Worm (Caenorhabditis elegans) whole organism, L1 larva: ENCODE data around the gene Y66H1A.5.
A peak's percentile ranks its signal among the peaks of the same experiment; 100 is the strongest.

Experiments used
- C04F5.9 ChIP-seq: sonication (generic microtip); optimal IDR thresholded peaks from 2 replicates; lab custom pipeline; 2016; ENCODE audit warnings: missing genetic modification characterization, missing compliant biosample characterization
- C34B4.2 ChIP-seq: sonication (generic microtip); optimal IDR thresholded peaks from 2 replicates; lab custom pipeline; 2017; ENCODE audit warnings: mild to moderate bottlenecking, missing genetic modification characterization, missing compliant biosample characterization
- F16B12.6 ChIP-seq: fragments of 150-350 bp; optimal IDR thresholded peaks from 2 replicates; lab custom pipeline; 2014; ENCODE audit warnings: missing biosample characterization, missing genetic modification characterization
- Y116A8C.19 ChIP-seq: sonication (generic microtip); optimal IDR thresholded peaks from 2 replicates; lab custom pipeline; 2016; ENCODE audit warnings: missing compliant biosample characterization, missing genetic modification characterization, borderline replicate concordance
- aha-1 ChIP-seq: fragments of 150-350 bp; optimal IDR thresholded peaks from 2 replicates; lab custom pipeline; 2014; ENCODE audit warnings: missing biosample characterization, missing genetic modification characterization
- alr-1 ChIP-seq: fragments of 200-800 bp; sonication (Bioruptor generic); optimal IDR thresholded peaks from 2 replicates; lab custom pipeline; 2018; ENCODE audit warnings: borderline replicate concordance, mild to moderate bottlenecking, missing genetic modification characterization, missing compliant biosample characterization
- aly-2 ChIP-seq: fragments of 150-350 bp; optimal IDR thresholded peaks from 2 replicates; lab custom pipeline; 2014; ENCODE audit warnings: missing biosample characterization, missing genetic modification characterization
- blmp-1 ChIP-seq: fragments of 150-350 bp; optimal IDR thresholded peaks from 2 replicates; lab custom pipeline; 2014; ENCODE audit warnings: missing biosample characterization, missing genetic modification characterization
- ceh-8 ChIP-seq: fragments of 200-800 bp; sonication (Bioruptor generic); optimal IDR thresholded peaks from 2 replicates; lab custom pipeline; 2018; ENCODE audit warnings: mild to moderate bottlenecking, missing genetic modification characterization, moderate library complexity, missing compliant biosample characterization
- ceh-82 ChIP-seq, 3 experiments: fragments of 150-350 bp in 1 of 3; sonication (generic microtip) in 2 of 3; optimal IDR thresholded peaks; 2 replicates each; lab custom pipeline; 2014 to 2017; ENCODE audit warnings: missing biosample characterization in 3 of 3, missing genetic modification characterization in 3 of 3
- ceh-90 ChIP-seq: sonication (generic microtip); optimal IDR thresholded peaks from 2 replicates; lab custom pipeline; 2016; ENCODE audit warnings: missing genetic modification characterization, missing compliant biosample characterization
- dsc-1 ChIP-seq: sonication (generic microtip); optimal IDR thresholded peaks from 2 replicates; lab custom pipeline; 2016; ENCODE audit warnings: mild to moderate bottlenecking, missing genetic modification characterization, missing compliant biosample characterization
- efl-1 ChIP-seq, 4 experiments: fragments of 150-350 bp; optimal IDR thresholded peaks in 3 of 4; peaks in 1 of 4; 1 replicate in 1 of 4; 2 replicates in 3 of 4; lab custom pipeline; 2014; ENCODE audit warnings: missing biosample characterization in 2 of 4, missing genetic modification characterization in 2 of 4, missing genetic modification reagents in 2 of 4
- efl-3 ChIP-seq: fragments of 200-800 bp; sonication (Bioruptor generic); optimal IDR thresholded peaks from 2 replicates; lab custom pipeline; 2018; ENCODE audit warnings: mild to moderate bottlenecking, missing genetic modification characterization, missing compliant biosample characterization
- egl-13 ChIP-seq: sonication (generic microtip); optimal IDR thresholded peaks from 2 replicates; lab custom pipeline; 2016; ENCODE audit warnings: missing genotype, missing genetic modification reagents, missing genetic modification characterization, missing compliant biosample characterization
- egl-27 ChIP-seq, 2 experiments: fragments of 150-350 bp in 1 of 2; sonication (generic microtip); optimal IDR thresholded peaks; 3 replicates each; lab custom pipeline; 2017 to 2018; ENCODE audit warnings: missing biosample characterization in 2 of 2, missing genetic modification characterization in 2 of 2, missing genetic modification reagents in 2 of 2
- elt-2 ChIP-seq: sonication (generic microtip); optimal IDR thresholded peaks from 2 replicates; lab custom pipeline; 2016; ENCODE audit warnings: missing genetic modification characterization, mild to moderate bottlenecking, inconsistent platforms, missing compliant biosample characterization, missing genetic modification reagents
- elt-3 ChIP-seq, 6 experiments: fragments of 150-350 bp in 1 of 6; sonication (generic microtip); optimal IDR thresholded peaks; 2 replicates each; lab custom pipeline; 2017 to 2018; ENCODE audit warnings: missing biosample characterization in 6 of 6, missing genetic modification characterization in 6 of 6, inconsistent platforms in 1 of 6
- fkh-10 ChIP-seq: sonication (generic microtip); optimal IDR thresholded peaks from 2 replicates; lab custom pipeline; 2017; ENCODE audit warnings: missing biosample characterization, missing genetic modification reagents, missing genetic modification characterization
- fkh-4 ChIP-seq: sonication (generic microtip); optimal IDR thresholded peaks from 2 replicates; lab custom pipeline; 2016; ENCODE audit warnings: missing compliant biosample characterization, missing genetic modification characterization, borderline replicate concordance
- fkh-8 ChIP-seq: sonication (generic microtip); optimal IDR thresholded peaks from 2 replicates; lab custom pipeline; 2016; ENCODE audit warnings: mild to moderate bottlenecking, missing genetic modification characterization, missing compliant biosample characterization
- fos-1 ChIP-seq: fragments of 150-350 bp; optimal IDR thresholded peaks from 2 replicates; lab custom pipeline; 2014; ENCODE audit warnings: missing biosample characterization, missing genetic modification characterization
- grh-1 ChIP-seq: fragments of 200-800 bp; sonication (Bioruptor generic); IDR thresholded peaks from 2 replicates; pipeline ENCODE4 v1.3.6; 2022; ENCODE audit warnings: missing genetic modification reagents, missing genetic modification characterization, missing compliant biosample characterization
- hlh-4 ChIP-seq: sonication (generic microtip); optimal IDR thresholded peaks from 2 replicates; lab custom pipeline; 2016; ENCODE audit warnings: mild to moderate bottlenecking, missing genetic modification characterization, missing compliant biosample characterization
- isw-1 ChIP-seq: fragments of 200-800 bp; sonication (Bioruptor generic); IDR thresholded peaks from 2 replicates; pipeline ENCODE4 v1.3.6; 2022; ENCODE audit warnings: missing genetic modification characterization, missing compliant biosample characterization
- lin-14 ChIP-seq: fragments of 200-800 bp; sonication (Bioruptor generic); optimal IDR thresholded peaks from 2 replicates; lab custom pipeline; 2018; ENCODE audit warnings: mild to moderate bottlenecking, missing genetic modification characterization, moderate library complexity, missing compliant biosample characterization
- lin-39 ChIP-seq: fragments of 150-350 bp; optimal IDR thresholded peaks from 2 replicates; lab custom pipeline; 2014; ENCODE audit warnings: missing biosample characterization, missing genetic modification reagents, missing genetic modification characterization
- lir-3 ChIP-seq: sonication (generic microtip); optimal IDR thresholded peaks from 2 replicates; lab custom pipeline; 2016; ENCODE audit warnings: mild to moderate bottlenecking, missing genetic modification characterization, moderate library complexity, missing compliant biosample characterization; ENCODE audit not compliant: poor library complexity
- lsy-2 ChIP-seq, 2 experiments: fragments of 150-350 bp; optimal IDR thresholded peaks; 2 replicates each; lab custom pipeline; 2014; ENCODE audit warnings: missing biosample characterization in 2 of 2, missing genetic modification characterization in 2 of 2
- mab-9 ChIP-seq: fragments of 200-800 bp; sonication (Bioruptor generic); IDR thresholded peaks from 2 replicates; pipeline ENCODE4 v1.3.6; 2022; ENCODE audit warnings: missing genetic modification reagents, missing genetic modification characterization, missing compliant biosample characterization
- mdl-1 ChIP-seq, 2 experiments: fragments of 150-350 bp; optimal IDR thresholded peaks; 2 replicates each; lab custom pipeline; 2014 to 2017; ENCODE audit warnings: missing biosample characterization in 2 of 2, missing genetic modification characterization in 2 of 2, inconsistent platforms in 1 of 2
- mef-2 ChIP-seq: fragments of 150-350 bp; optimal IDR thresholded peaks from 2 replicates; lab custom pipeline; 2014; ENCODE audit warnings: missing biosample characterization, missing genetic modification characterization
- nhr-11 ChIP-seq: fragments of 150-350 bp; optimal IDR thresholded peaks from 2 replicates; lab custom pipeline; 2014; ENCODE audit warnings: missing biosample characterization, missing genetic modification characterization
- nhr-12 ChIP-seq: sonication (generic microtip); optimal IDR thresholded peaks from 2 replicates; lab custom pipeline; 2017; ENCODE audit warnings: missing biosample characterization, missing genetic modification characterization
- nhr-19 ChIP-seq: fragments of 200-800 bp; sonication (Bioruptor generic); conservative IDR thresholded peaks from 2 replicates; pipeline ENCODE4 v1.3.6; 2022; ENCODE audit warnings: missing genetic modification characterization, missing compliant biosample characterization
- nhr-20 ChIP-seq: sonication (generic microtip); optimal IDR thresholded peaks from 2 replicates; lab custom pipeline; 2016; ENCODE audit warnings: mild to moderate bottlenecking, missing genetic modification characterization, missing compliant biosample characterization
- nhr-28 ChIP-seq: fragments of 150-350 bp; optimal IDR thresholded peaks from 2 replicates; lab custom pipeline; 2014; ENCODE audit warnings: missing biosample characterization, missing genetic modification characterization
- nhr-77 ChIP-seq: fragments of 150-350 bp; optimal IDR thresholded peaks from 2 replicates; lab custom pipeline; 2014; ENCODE audit warnings: missing biosample characterization, missing genetic modification characterization
- nhr-85 ChIP-seq: sonication (generic microtip); peaks from one replicate; lab custom pipeline; 2016; ENCODE audit warnings: missing genetic modification characterization, inconsistent platforms, missing compliant biosample characterization
- nhr-90 ChIP-seq: sonication (generic microtip); optimal IDR thresholded peaks from 2 replicates; lab custom pipeline; 2016; ENCODE audit warnings: mild to moderate bottlenecking, missing genetic modification characterization, missing compliant biosample characterization; ENCODE audit not compliant: poor library complexity
- pag-3 ChIP-seq: sonication (generic microtip); optimal IDR thresholded peaks from 2 replicates; lab custom pipeline; 2017; ENCODE audit warnings: missing genetic modification characterization, mild to moderate bottlenecking, missing compliant biosample characterization, antibody characterized with exemption, borderline replicate concordance; ENCODE audit not compliant: insufficient read depth
- rnt-1 ChIP-seq: sonication (generic microtip); optimal IDR thresholded peaks from 2 replicates; lab custom pipeline; 2016; ENCODE audit warnings: mild to moderate bottlenecking, missing genetic modification characterization, moderate library complexity, missing compliant biosample characterization
- skn-1 ChIP-seq: fragments of 150-350 bp; optimal IDR thresholded peaks from 2 replicates; lab custom pipeline; 2014; ENCODE audit warnings: missing biosample characterization, missing genetic modification characterization
- snpc-4 ChIP-seq: fragments of 150-350 bp; optimal IDR thresholded peaks from 2 replicates; lab custom pipeline; 2014; ENCODE audit warnings: missing biosample characterization, missing genetic modification characterization
- snu-23 ChIP-seq: sonication (generic microtip); optimal IDR thresholded peaks from 2 replicates; lab custom pipeline; 2016; ENCODE audit warnings: missing genetic modification characterization, missing compliant biosample characterization
- sox-4 ChIP-seq: sonication (generic microtip); optimal IDR thresholded peaks from 2 replicates; lab custom pipeline; 2016; ENCODE audit warnings: missing genetic modification characterization, missing compliant biosample characterization
- swsn-7 ChIP-seq: sonication (generic microtip); optimal IDR thresholded peaks from 2 replicates; lab custom pipeline; 2016; ENCODE audit warnings: missing genetic modification characterization, missing compliant biosample characterization
- tlp-1 ChIP-seq: fragments of 150-350 bp; optimal IDR thresholded peaks from 2 replicates; lab custom pipeline; 2014; ENCODE audit warnings: missing biosample characterization, missing genetic modification characterization
- unc-130 ChIP-seq: fragments of 150-350 bp; optimal IDR thresholded peaks from 2 replicates; lab custom pipeline; 2017; ENCODE audit warnings: missing biosample characterization, missing genetic modification characterization, inconsistent platforms
- unc-86 ChIP-seq: sonication (generic microtip); optimal IDR thresholded peaks from 2 replicates; lab custom pipeline; 2016; ENCODE audit warnings: missing genetic modification characterization, missing compliant biosample characterization
- zag-1 ChIP-seq: fragments of 150-350 bp; optimal IDR thresholded peaks from 2 replicates; lab custom pipeline; 2014; ENCODE audit warnings: missing biosample characterization, missing genetic modification characterization
- ztf-4 ChIP-seq: fragments of 150-350 bp; optimal IDR thresholded peaks from 2 replicates; lab custom pipeline; 2014; ENCODE audit warnings: missing biosample characterization, missing genetic modification characterization

The Y66H1A.5 gene

DNA sequence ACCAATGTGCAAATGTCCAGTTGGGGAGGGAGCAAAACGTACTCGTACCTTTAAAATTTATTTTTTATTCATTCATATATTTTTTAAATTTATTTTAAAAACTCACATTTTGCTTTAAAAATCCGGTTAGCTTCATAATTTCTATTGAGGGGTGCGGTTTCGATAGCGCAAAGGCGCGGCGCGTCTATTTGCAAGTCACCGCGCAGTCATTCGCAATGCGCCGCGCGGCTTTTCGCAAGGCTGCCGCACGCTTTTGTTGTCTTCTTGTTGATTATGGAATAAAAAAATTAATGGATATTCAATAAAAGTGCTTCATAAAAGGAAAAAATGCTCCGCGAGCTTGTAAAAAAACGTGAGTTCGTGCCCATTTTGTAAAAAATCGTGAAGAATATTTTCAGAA, 38.7 kb downstream of the Y66H1A.5 start, which contains the start of the genes ears-2 and uncp-18 (continued):
- TF ChIP-seq efl-1 (optimal IDR thresholded peaks at IDR 0.05; lab: Kevin White, UChicago): peak; percentile 80 to 81
- TF ChIP-seq efl-1 (GFP tag; optimal IDR thresholded peaks at IDR 0.05 in 1 of 2; lab: Kevin White, UChicago): peak; percentile 69 to 98
- peak; percentile 56 for TF ChIP-seq fkh-4 (tag; lab: Kevin White, UChicago)
- TF ChIP-seq zag-1 (tag; lab: Kevin White, UChicago): no peak
- peak; percentile 94 for TF ChIP-seq snu-23 (GFP tag; lab: Kevin White, UChicago)
- peak; percentile 76 for TF ChIP-seq efl-3 (GFP tag; lab: Kevin White, UChicago)
- TF ChIP-seq ceh-82 (tag; optimal IDR thresholded peaks at IDR 0.05; lab: Kevin White, UChicago): peak; percentile 89 to 95 (median 92)
- peak in 1 of 2 experiments; percentile 63 for TF ChIP-seq egl-27 (tag; optimal IDR thresholded peaks at IDR 0.05; lab: Kevin White, UChicago)
- peak; percentile 77 for TF ChIP-seq ceh-8 (GFP tag; lab: Kevin White, UChicago)
- peak; percentile 80 for TF ChIP-seq isw-1 (GFP tag; lab: Robert Waterston, UW)
- peak; percentile 95 for TF ChIP-seq swsn-7 (tag; lab: Kevin White, UChicago)
- TF ChIP-seq nhr-12 (tag; lab: Kevin White, UChicago): no peak
- peak; percentile 7 for TF ChIP-seq Y116A8C.19 (tag; lab: Kevin White, UChicago)
- TF ChIP-seq rnt-1 (tag; lab: Kevin White, UChicago): peak; percentile 97
- TF ChIP-seq lin-39 (tag; lab: Kevin White, UChicago): peak; percentile 63
- TF ChIP-seq hlh-4 (tag; lab: Kevin White, UChicago): peak; percentile 32
- peak; percentile 92 for TF ChIP-seq nhr-85 (tag; lab: Kevin White, UChicago)
- TF ChIP-seq F16B12.6 (tag; lab: Kevin White, UChicago): peak; percentile 67
- TF ChIP-seq nhr-19 (GFP tag; lab: Robert Waterston, UW): peak; percentile 90
- no peak for TF ChIP-seq pag-3 (tag; lab: Kevin White, UChicago)
- peak; percentile 63 for TF ChIP-seq fos-1 (tag; lab: Kevin White, UChicago)
- peak; percentile 77 for TF ChIP-seq blmp-1
- TF ChIP-seq nhr-90 (tag; lab: Kevin White, UChicago): peak; percentile 95
- TF ChIP-seq dsc-1 (tag; lab: Kevin White, UChicago): peak; percentile 93
- TF ChIP-seq ztf-4 (tag; lab: Kevin White, UChicago): peak; percentile 92
- TF ChIP-seq nhr-11 (tag; lab: Kevin White, UChicago): peak; percentile 52
- TF ChIP-seq C34B4.2 (tag; lab: Kevin White, UChicago): no peak
- TF ChIP-seq unc-86 (tag; lab: Kevin White, UChicago): peak; percentile 89
- peak; percentile 86 for TF ChIP-seq fkh-8 (tag; lab: Kevin White, UChicago)
- TF ChIP-seq C04F5.9 (tag; lab: Kevin White, UChicago): peak; percentile 73
- TF ChIP-seq tlp-1 (tag; lab: Kevin White, UChicago): no peak
- TF ChIP-seq egl-13 (tag; lab: Kevin White, UChicago): peak; percentile 84
- peak in 1 of 2 experiments; percentile 64 for TF ChIP-seq mdl-1 (tag; optimal IDR thresholded peaks at IDR 0.05; lab: Kevin White, UChicago)
- TF ChIP-seq sox-4 (tag; lab: Kevin White, UChicago): peak; percentile 90
- peak; percentile 79 for TF ChIP-seq grh-1 (GFP tag; lab: Robert Waterston, UW)
- no peak for TF ChIP-seq nhr-28 (tag; lab: Kevin White, UChicago)
- no peak for TF ChIP-seq nhr-77 (tag; lab: Kevin White, UChicago)
- TF ChIP-seq lsy-2 (tag; optimal IDR thresholded peaks at IDR 0.05; lab: Kevin White, UChicago): peak; percentile 94
- peak; percentile 49 for TF ChIP-seq ceh-90 (tag; lab: Kevin White, UChicago)
- peak; percentile 83 for TF ChIP-seq snpc-4 (tag; lab: Kevin White, UChicago)
- peak; percentile 86 for TF ChIP-seq lir-3 (tag; lab: Kevin White, UChicago)
- peak; percentile 92 for TF ChIP-seq nhr-20
- peak; percentile 54 for TF ChIP-seq mef-2 (tag; lab: Kevin White, UChicago)
- no peak for TF ChIP-seq aly-2 (tag; lab: Kevin White, UChicago)
- TF ChIP-seq mab-9 (GFP tag; lab: Robert Waterston, UW): peak; percentile 64; the same call in 1 of the 2 replicates
- no peak for TF ChIP-seq alr-1 (tag; lab: Kevin White, UChicago)
- TF ChIP-seq lin-14 (GFP tag; lab: Kevin White, UChicago): peak; percentile 88
- TF ChIP-seq elt-3 (tag; optimal IDR thresholded peaks at IDR 0.05; lab: Kevin White, UChicago): peak in 2 of 6 experiments; percentile 57 to 89
- peak; percentile 97 for TF ChIP-seq unc-130
- peak; percentile 95 for TF ChIP-seq skn-1 (tag; lab: Kevin White, UChicago)
- no peak for TF ChIP-seq aha-1
- peak; percentile 74 for TF ChIP-seq elt-2
- TF ChIP-seq fkh-10 (GFP tag; lab: Kevin White, UChicago): peak; percentile 78
